Fruit fly (Drosophila melanogaster): Measurements from ENCODE around the gene Rap1.

Rap1 gene

DNA sequence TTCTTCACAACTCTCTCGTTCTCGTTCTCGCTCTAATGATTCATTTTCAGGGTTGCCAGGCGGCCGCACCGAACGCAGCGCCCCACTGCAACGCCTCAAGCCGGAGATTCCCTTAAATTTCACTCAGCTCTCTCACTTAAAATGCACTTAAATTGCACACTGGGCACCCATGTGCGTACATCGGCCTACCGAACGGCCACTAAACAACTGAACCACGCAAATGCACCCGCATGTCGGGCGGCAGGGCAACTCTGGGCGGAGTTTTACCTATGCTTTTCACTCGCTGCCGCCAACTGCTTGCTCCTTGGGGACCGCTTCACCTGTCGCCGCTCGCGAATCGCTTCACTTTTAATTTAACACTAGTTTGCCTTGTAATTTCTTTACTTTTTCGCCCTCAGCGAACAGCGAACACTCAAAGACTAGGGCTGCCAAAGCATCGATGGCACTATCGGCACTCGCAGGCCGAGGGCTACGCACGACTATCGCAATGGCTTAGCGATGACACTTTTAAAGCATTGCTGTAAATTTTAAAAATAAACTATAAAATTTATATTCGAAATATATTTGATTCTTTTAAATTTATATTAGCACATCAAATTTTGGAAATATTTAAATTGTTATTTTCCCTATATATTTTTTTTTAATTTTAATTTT lies at the start of gene Rap1 (continued):
- TF ChIP-seq wek (GFP tag; optimal IDR thresholded peaks at IDR 0.05) (no peak), onecut (GFP tag; IDR thresholded peaks at IDR 0.05) (peak; percentile 47), CG13894 (tag; optimal IDR thresholded peaks at IDR 0.05) (peak; percentile 40), oc (tag; optimal IDR thresholded peaks at IDR 0.05) (no peak), sug (tag; optimal IDR thresholded peaks at IDR 0.05) (peak; percentile 48), ase (GFP tag; IDR thresholded peaks at IDR 0.05) (peak; percentile 62; the same call in 2 of the 3 replicates), twi (tag; optimal IDR thresholded peaks at IDR 0.05) (no peak), CG10462 (GFP tag; optimal IDR thresholded peaks at IDR 0.05) (no peak), CG4328 (GFP tag; optimal IDR thresholded peaks at IDR 0.05) (peak; percentile 62), CG7928 (GFP tag; optimal IDR thresholded peaks at IDR 0.05) (peak; percentile 91), sens (GFP tag) (peak; percentile 85), az2 (GFP tag; optimal IDR thresholded peaks at IDR 0.05) (peak; percentile 53), stwl (tag; optimal IDR thresholded peaks at IDR 0.05) (peak; percentile 27), CG14014 (GFP tag; IDR thresholded peaks at IDR 0.05) (peak; percentile 53), CG13424 (tag; optimal IDR thresholded peaks at IDR 0.05) (peak; percentile 33), CG17802 (tag; optimal IDR thresholded peaks at IDR 0.05) (no peak), NfI (GFP tag; optimal IDR thresholded peaks at IDR 0.05) (peak; percentile 8), CG11085 (GFP tag; IDR thresholded peaks at IDR 0.05) (peak; percentile 68), CG7556 (GFP tag; optimal IDR thresholded peaks at IDR 0.05) (peak; percentile 23), nerfin-1 (tag; optimal IDR thresholded peaks at IDR 0.05) (peak; percentile 62), croc (GFP tag; conservative IDR thresholded peaks at IDR 0.05) (peak; percentile 51; the same call in 2 of the 3 replicates), CG32772 (GFP tag; IDR thresholded peaks at IDR 0.05) (peak; percentile 84), CG18476 (GFP tag; optimal IDR thresholded peaks at IDR 0.05) (peak; percentile 61), ro (GFP tag; IDR thresholded peaks at IDR 0.05) (no peak), CG6175 (GFP tag; IDR thresholded peaks at IDR 0.05) (peak; percentile 42; the same call in 1 of the 3 replicates), br (optimal IDR thresholded peaks at IDR 0.05) (no peak), Ptx1 (GFP tag; IDR thresholded peaks at IDR 0.05) (peak; percentile 81), CG11456 (GFP tag; IDR thresholded peaks at IDR 0.05) (peak; percentile 90), CG6272 (GFP tag; IDR thresholded peaks at IDR 0.05) (peak; percentile 88), corto (GFP tag; optimal IDR thresholded peaks at IDR 0.05) (peak; percentile 27), pzg (GFP tag; optimal IDR thresholded peaks at IDR 0.05) (peak; percentile 53), Xbp1 (GFP tag; optimal IDR thresholded peaks at IDR 0.05) (peak; percentile 70), dati (GFP tag; IDR thresholded peaks at IDR 0.05) (0 out of 2 replicates have a peak, but pooled peaks have one; percentile 2), gcm (GFP tag; optimal IDR thresholded peaks at IDR 0.05) (peak; percentile 55), Bdp1 (GFP tag; optimal IDR thresholded peaks at IDR 0.05) (peak; percentile 19), tin (GFP tag; optimal IDR thresholded peaks at IDR 0.05) (peak; percentile 71), Poxn (GFP tag; IDR thresholded peaks at IDR 0.05) (0 out of 2 replicates have a peak, but pooled peaks have one; percentile 26), CG30403 (GFP tag; optimal IDR thresholded peaks at IDR 0.05) (peak; percentile 83), Hmx (GFP tag; optimal IDR thresholded peaks at IDR 0.05) (no peak), otp (GFP tag; IDR thresholded peaks at IDR 0.05) (no peak), CG15011 (GFP tag; optimal IDR thresholded peaks at IDR 0.05) (no peak), CG18011 (GFP tag; optimal IDR thresholded peaks at IDR 0.05) (no peak), Hsf (GFP tag; optimal IDR thresholded peaks at IDR 0.05) (peak; percentile 50), Dek (tag; optimal IDR thresholded peaks at IDR 0.05) (peak; percentile 45), CG34422 (GFP tag; IDR thresholded peaks at IDR 0.05) (peak; percentile 64; the same call in 1 of the 3 replicates), CkIIα-i1 (GFP tag; IDR thresholded peaks at IDR 0.05) (no peak), D19B (GFP tag; optimal IDR thresholded peaks at IDR 0.05) (peak; percentile 36), CG1233 (GFP tag; optimal IDR thresholded peaks at IDR 0.05) (peak; percentile 52), p53 (GFP tag; optimal IDR thresholded peaks at IDR 0.05) (no peak), slp2 (GFP tag; optimal IDR thresholded peaks at IDR 0.05) (peak; percentile 54), CG17912 (GFP tag; optimal IDR thresholded peaks at IDR 0.05) (no peak)

Data from whole organism, embryonic.